Worm (Caenorhabditis elegans): ENCODE data around the gene str-144.

ce11 chrV:8108670-8109069 lies 36.7 kb upstream of the str-144 start, which contains the start of gene myo-5:
- TF ChIP-seq unc-86 (tag; optimal IDR thresholded peaks at IDR 0.05) (no peak), ceh-24 (tag; optimal IDR thresholded peaks at IDR 0.05) (no peak), unc-55 (GFP tag; optimal IDR thresholded peaks at IDR 0.05) (no peak), hlh-30 (tag; optimal IDR thresholded peaks at IDR 0.05; ENCODE audit: insufficient read depth) (no peak), tbx-2 (tag; optimal IDR thresholded peaks at IDR 0.05) (no peak), ceh-2 (tag; optimal IDR thresholded peaks at IDR 0.05) (no peak)

Measured in whole organism, late embryonic.